Worm (Caenorhabditis elegans) whole organism, late embryonic: ENCODE data around the gene ins-3.

Source experiments
- ceh-9 ChIP-seq: sonication (generic microtip); optimal IDR thresholded peaks from 2 replicates; lab custom pipeline; 2016; ENCODE audit warnings: mild to moderate bottlenecking, missing genetic modification characterization, inconsistent platforms, missing compliant biosample characterization
- eyg-1 ChIP-seq: sonication (generic microtip); optimal IDR thresholded peaks from 2 replicates; lab custom pipeline; 2016; ENCODE audit warnings: missing genotype, missing genetic modification characterization, missing compliant biosample characterization
- lin-11 ChIP-seq: fragments of 200-800 bp; sonication (Bioruptor generic); optimal IDR thresholded peaks from 2 replicates; lab custom pipeline; 2018; ENCODE audit warnings: mild to moderate bottlenecking, missing genetic modification characterization, missing compliant biosample characterization
- pag-3 ChIP-seq: sonication (generic microtip); optimal IDR thresholded peaks from 2 replicates; lab custom pipeline; 2016; ENCODE audit warnings: missing compliant biosample characterization, missing genetic modification characterization, borderline replicate concordance
- pat-9 ChIP-seq: fragments of 200-800 bp; sonication (Bioruptor generic); optimal IDR thresholded peaks from 2 replicates; lab custom pipeline; 2018; ENCODE audit warnings: mild to moderate bottlenecking, missing genetic modification characterization, moderate library complexity, missing compliant biosample characterization
- rnt-1 ChIP-seq: sonication (generic microtip); optimal IDR thresholded peaks from 2 replicates; lab custom pipeline; 2016; ENCODE audit warnings: missing genetic modification characterization, missing compliant biosample characterization
- unc-55 ChIP-seq: sonication (generic microtip); optimal IDR thresholded peaks from 2 replicates; lab custom pipeline; 2017; ENCODE audit warnings: missing biosample characterization, missing genetic modification reagents, missing genetic modification characterization

DNA sequence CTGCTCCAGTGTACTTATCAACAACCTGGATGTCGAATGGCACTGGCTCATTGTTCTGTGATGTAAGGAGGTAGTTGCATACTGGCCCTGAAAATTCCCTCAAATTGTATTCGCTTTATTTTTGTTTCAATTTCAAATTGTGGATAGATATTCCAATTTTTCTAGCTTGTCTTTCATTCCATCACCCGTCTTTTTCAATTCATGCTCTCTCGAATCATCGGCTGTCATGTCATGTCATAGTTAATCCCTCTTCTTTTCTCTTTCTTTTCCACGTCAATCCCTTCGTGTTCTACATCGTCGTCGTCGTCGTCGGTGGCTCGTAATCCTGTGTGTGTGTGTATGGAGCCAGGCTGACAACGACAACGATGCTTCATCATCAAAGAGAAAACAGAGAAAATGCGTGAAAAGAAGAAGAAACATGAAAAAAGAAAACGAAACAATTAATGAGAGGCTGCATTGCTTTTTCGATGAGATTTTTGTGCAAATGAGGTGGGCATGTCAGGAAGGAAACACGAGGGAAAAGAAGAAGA is 34.9 kb downstream of the ins-3 start:
- TF ChIP-seq pat-9 (no peak), rnt-1 (no peak), pag-3 (tag; lab: Kevin White, UChicago) (no peak), ceh-9 (tag; lab: Kevin White, UChicago) (no peak), lin-11 (tag; lab: Kevin White, UChicago) (no peak), unc-55 (GFP tag; lab: Kevin White, UChicago) (peak; percentile 37), eyg-1 (tag; lab: Kevin White, UChicago) (no peak)
